Fruit fly (Drosophila melanogaster): ENCODE results near the gene nAChRbeta3.

DNA sequence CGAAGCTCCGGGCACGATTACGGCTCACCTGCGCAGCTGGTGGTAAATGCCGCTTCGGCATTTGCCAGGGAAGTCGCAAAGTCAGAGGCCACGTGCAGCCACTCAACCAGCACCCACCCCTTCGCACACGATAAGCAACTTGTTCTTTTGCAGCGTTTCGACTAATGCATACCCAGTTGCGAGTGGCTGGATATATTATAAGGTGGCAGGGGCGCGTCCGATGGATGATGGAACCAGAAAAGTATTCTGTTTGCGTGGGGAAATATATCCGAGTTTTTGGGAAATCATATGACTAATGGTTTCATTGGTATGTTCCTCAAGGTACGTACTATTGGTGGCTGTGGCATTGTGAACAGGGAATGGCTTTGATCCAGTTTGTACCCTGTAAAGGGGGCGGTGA, 4.7 kb downstream of the nAChRbeta3 start:
- TF ChIP-seq Clk (GFP tag; optimal IDR thresholded peaks at IDR 0.05), result no peak
- no peak for TF ChIP-seq CG12768 (GFP tag; optimal IDR thresholded peaks at IDR 0.05)
- TF ChIP-seq kay (GFP tag; ENCODE audit: borderline replicate concordance), result no peak
- no peak for TF ChIP-seq CG7101 (tag; optimal IDR thresholded peaks at IDR 0.05)
- TF ChIP-seq ovo (GFP tag; optimal IDR thresholded peaks at IDR 0.05), result no peak
- TF ChIP-seq CG7045 (GFP tag; optimal IDR thresholded peaks at IDR 0.05), result no peak

All from whole organism, adult.